Fruit fly (Drosophila melanogaster) whole organism, prepupa: ENCODE data around the gene CG8003.

ENCODE experiments used
- CG10631 ChIP-seq: fragments of 200-800 bp; sonication (Bioruptor generic); optimal IDR thresholded peaks from 2 replicates; lab custom pipeline; 2016; ENCODE audit warnings: missing biosample characterization, missing genetic modification characterization
- CG10669 ChIP-seq: fragments of 200-800 bp; sonication (Bioruptor generic); optimal IDR thresholded peaks from 3 replicates; lab custom pipeline; 2018; ENCODE audit warnings: missing biosample characterization, mild to moderate bottlenecking, missing genetic modification characterization, moderate library complexity
- CG11294 ChIP-seq: fragments of 200-800 bp; sonication (Bioruptor generic); IDR thresholded peaks from 2 replicates; pipeline ENCODE4 v1.3.6; 2022; ENCODE audit warnings: missing biosample characterization, missing genetic modification characterization
- CG11762 ChIP-seq: fragments of 200-800 bp; sonication (Bioruptor generic); optimal IDR thresholded peaks from 3 replicates; lab custom pipeline; 2016; ENCODE audit warnings: missing biosample characterization, missing genetic modification characterization; ENCODE audit not compliant: insufficient read depth
- CG11902 ChIP-seq: fragments of 200-800 bp; sonication (Bioruptor generic); optimal IDR thresholded peaks from 3 replicates; lab custom pipeline; 2016; ENCODE audit warnings: missing biosample characterization, missing genetic modification characterization
- CG15336 ChIP-seq: fragments of 200-800 bp; sonication (Bioruptor generic); IDR thresholded peaks from 2 replicates; pipeline ENCODE4 v1.3.6; 2022; ENCODE audit warnings: missing biosample characterization, missing genetic modification characterization
- CG1621 ChIP-seq: fragments of 200-800 bp; sonication (Bioruptor generic); optimal IDR thresholded peaks from 3 replicates; lab custom pipeline; 2018; ENCODE audit warnings: missing biosample characterization, mild to moderate bottlenecking, missing genetic modification characterization
- CG16779 ChIP-seq: fragments of 200-800 bp; sonication (Bioruptor generic); optimal IDR thresholded peaks from 3 replicates; lab custom pipeline; 2017; ENCODE audit warnings: missing biosample characterization, mild to moderate bottlenecking, missing genetic modification characterization
- CG3032 ChIP-seq: fragments of 200-800 bp; optimal IDR thresholded peaks from 2 replicates; lab custom pipeline; 2019; ENCODE audit warnings: missing biosample characterization, mild to moderate bottlenecking, missing genetic modification characterization, moderate library complexity
- CG31627 ChIP-seq: fragments of 200-800 bp; sonication (Bioruptor generic); optimal IDR thresholded peaks from 3 replicates; lab custom pipeline; 2016; ENCODE audit warnings: missing biosample characterization, missing genetic modification characterization
- CG32006 ChIP-seq: fragments of 200-800 bp; sonication (Bioruptor generic); optimal IDR thresholded peaks from 3 replicates; lab custom pipeline; 2017; ENCODE audit warnings: missing biosample characterization, mild to moderate bottlenecking, missing genetic modification characterization
- CG34406 ChIP-seq: fragments of 200-800 bp; sonication (Bioruptor generic); optimal IDR thresholded peaks from 3 replicates; lab custom pipeline; 2016; ENCODE audit warnings: missing biosample characterization, missing genetic modification characterization
- CG3919 ChIP-seq: fragments of 200-800 bp; sonication (Bioruptor generic); optimal IDR thresholded peaks from 3 replicates; lab custom pipeline; 2016; ENCODE audit warnings: missing biosample characterization, missing genetic modification characterization
- CG6163 ChIP-seq: fragments of 200-800 bp; sonication (Bioruptor generic); IDR thresholded peaks from 3 replicates; pipeline ENCODE4 v1.3.6; 2022; ENCODE audit warnings: missing biosample characterization, missing genetic modification characterization
- CG6276 ChIP-seq: fragments of 200-800 bp; sonication (Bioruptor generic); optimal IDR thresholded peaks from 2 replicates; lab custom pipeline; 2017; ENCODE audit warnings: missing biosample characterization, mild to moderate bottlenecking, missing genetic modification characterization
- CG6792 ChIP-seq: fragments of 200-800 bp; sonication (Bioruptor generic); optimal IDR thresholded peaks from 3 replicates; lab custom pipeline; 2016; ENCODE audit warnings: missing biosample characterization, missing genetic modification characterization
- CG7368 ChIP-seq: fragments of 200-800 bp; sonication (Bioruptor generic); optimal IDR thresholded peaks from 3 replicates; lab custom pipeline; 2016; ENCODE audit warnings: missing biosample characterization, missing genetic modification characterization
- CG8119 ChIP-seq: fragments of 200-800 bp; sonication (Bioruptor generic); IDR thresholded peaks from 3 replicates; pipeline ENCODE4 v1.3.6; 2022; ENCODE audit warnings: missing biosample characterization, missing genetic modification characterization
- CG8319 ChIP-seq: fragments of 200-800 bp; sonication (Bioruptor generic); optimal IDR thresholded peaks from 3 replicates; lab custom pipeline; 2016; ENCODE audit warnings: missing biosample characterization, missing genetic modification characterization
- CG9139 ChIP-seq: fragments of 200-800 bp; sonication (Bioruptor generic); optimal IDR thresholded peaks from 3 replicates; lab custom pipeline; 2017; ENCODE audit warnings: missing biosample characterization, mild to moderate bottlenecking, missing genetic modification characterization
- Eip75B ChIP-seq: fragments of 200-800 bp; sonication (Bioruptor generic); optimal IDR thresholded peaks from 3 replicates; lab custom pipeline; 2016; ENCODE audit warnings: missing biosample characterization, missing genetic modification characterization
- Eip78C ChIP-seq: fragments of 200-800 bp; sonication (Bioruptor generic); peaks from one replicate; lab custom pipeline; 2016; ENCODE audit warnings: missing biosample characterization, missing genetic modification characterization
- Eip93F ChIP-seq: fragments of 200-800 bp; sonication (Bioruptor generic); optimal IDR thresholded peaks from 2 replicates; lab custom pipeline; 2016; ENCODE audit warnings: missing biosample characterization, mild to moderate bottlenecking, missing genetic modification characterization
- Ets21C ChIP-seq: fragments of 200-800 bp; sonication (Bioruptor generic); optimal IDR thresholded peaks from 3 replicates; lab custom pipeline; 2016; ENCODE audit warnings: missing biosample characterization, missing genetic modification characterization
- Ets96B ChIP-seq: fragments of 200-800 bp; optimal IDR thresholded peaks from 2 replicates; lab custom pipeline; 2019; ENCODE audit warnings: missing biosample characterization, mild to moderate bottlenecking, missing genetic modification characterization, moderate library complexity
- Hr38 ChIP-seq: sonication (Bioruptor generic); optimal IDR thresholded peaks from 2 replicates; lab custom pipeline; 2016; ENCODE audit warnings: missing biosample characterization, missing genetic modification characterization
- Hr39 ChIP-seq: fragments of 200-800 bp; sonication (Bioruptor generic); optimal IDR thresholded peaks from 2 replicates; lab custom pipeline; 2016; ENCODE audit warnings: missing biosample characterization, missing genetic modification characterization
- Hr4 ChIP-seq: fragments of 200-800 bp; sonication (Bioruptor generic); optimal IDR thresholded peaks from 3 replicates; lab custom pipeline; 2016; ENCODE audit warnings: missing biosample characterization, missing genetic modification characterization
- Met ChIP-seq: fragments of 200-800 bp; sonication (Bioruptor generic); optimal IDR thresholded peaks from 3 replicates; lab custom pipeline; 2016; ENCODE audit warnings: missing biosample characterization, missing genetic modification characterization
- OdsH ChIP-seq: fragments of 200-800 bp; sonication (Bioruptor generic); optimal IDR thresholded peaks from 3 replicates; lab custom pipeline; 2016; ENCODE audit warnings: missing biosample characterization, missing genetic modification characterization
- Sox102F ChIP-seq: fragments of 200-800 bp; sonication (Bioruptor generic); optimal IDR thresholded peaks from 2 replicates; lab custom pipeline; 2016; ENCODE audit warnings: missing biosample characterization, mild to moderate bottlenecking, missing genetic modification characterization
- Sox14 ChIP-seq: fragments of 200-800 bp; sonication (Bioruptor generic); optimal IDR thresholded peaks from 3 replicates; lab custom pipeline; 2016; ENCODE audit warnings: missing biosample characterization, missing genetic modification characterization
- Sox15 ChIP-seq: fragments of 200-800 bp; sonication (Bioruptor generic); optimal IDR thresholded peaks from 3 replicates; lab custom pipeline; 2016; ENCODE audit warnings: missing biosample characterization, missing genetic modification characterization
- achi ChIP-seq: fragments of 200-800 bp; sonication (Bioruptor generic); optimal IDR thresholded peaks from 3 replicates; lab custom pipeline; 2016; ENCODE audit warnings: missing biosample characterization, missing genetic modification characterization
- acj6 ChIP-seq: fragments of 200-800 bp; sonication (Bioruptor generic); optimal IDR thresholded peaks from 3 replicates; lab custom pipeline; 2016; ENCODE audit warnings: missing biosample characterization, missing genetic modification characterization
- cyc ChIP-seq: fragments of 200-800 bp; sonication (Bioruptor generic); optimal IDR thresholded peaks from 3 replicates; lab custom pipeline; 2016; ENCODE audit warnings: missing biosample characterization, missing genetic modification characterization
- dac ChIP-seq: fragments of 200-800 bp; sonication (Bioruptor generic); optimal IDR thresholded peaks from 2 replicates; lab custom pipeline; 2017; ENCODE audit warnings: missing biosample characterization, mild to moderate bottlenecking, missing genetic modification characterization
- dsx ChIP-seq: fragments of 200-800 bp; optimal IDR thresholded peaks from 3 replicates; lab custom pipeline; 2019; ENCODE audit warnings: missing biosample characterization, mild to moderate bottlenecking, missing genetic modification characterization, moderate library complexity; ENCODE audit not compliant: poor library complexity, severe bottlenecking
- eg ChIP-seq: fragments of 200-800 bp; sonication (Bioruptor generic); IDR thresholded peaks from 3 replicates; pipeline ENCODE4 v1.3.6; 2022; ENCODE audit warnings: missing biosample characterization, missing genetic modification characterization
- esn ChIP-seq: fragments of 200-800 bp; sonication (Bioruptor generic); optimal IDR thresholded peaks from 2 replicates; lab custom pipeline; 2016; ENCODE audit warnings: missing biosample characterization, mild to moderate bottlenecking, missing genetic modification characterization, moderate library complexity
- fd85E ChIP-seq: fragments of 200-800 bp; sonication (Bioruptor generic); optimal IDR thresholded peaks from 3 replicates; lab custom pipeline; 2016; ENCODE audit warnings: missing biosample characterization, missing genetic modification characterization
- lz ChIP-seq: fragments of 200-800 bp; sonication (Bioruptor generic); optimal IDR thresholded peaks from 3 replicates; lab custom pipeline; 2016; ENCODE audit warnings: missing biosample characterization, missing genetic modification characterization
- net ChIP-seq: fragments of 200-800 bp; sonication (Bioruptor generic); optimal IDR thresholded peaks from 3 replicates; lab custom pipeline; 2016; ENCODE audit warnings: missing biosample characterization, missing genetic modification characterization
- pdm3 ChIP-seq: fragments of 200-800 bp; sonication (Bioruptor generic); optimal IDR thresholded peaks from 3 replicates; lab custom pipeline; 2016; ENCODE audit warnings: missing biosample characterization, missing genetic modification characterization
- salr ChIP-seq, 2 experiments: fragments of 200-800 bp; sonication (Bioruptor generic); optimal IDR thresholded peaks; 3 replicates each; lab custom pipeline; 2016 to 2018; ENCODE audit warnings: missing biosample characterization in 2 of 2, missing genetic modification characterization in 2 of 2, mild to moderate bottlenecking in 1 of 2
- ss ChIP-seq, 2 experiments: fragments of 200-800 bp; sonication (Bioruptor generic); optimal IDR thresholded peaks; 2 replicates in 1 of 2; 3 replicates in 1 of 2; lab custom pipeline; 2017 to 2018; ENCODE audit warnings: mild to moderate bottlenecking in 2 of 2, missing biosample characterization in 2 of 2, missing genetic modification characterization in 2 of 2, moderate library complexity in 1 of 2
- svp ChIP-seq: fragments of 200-800 bp; sonication (Bioruptor generic); peaks from one replicate; lab custom pipeline; 2016; ENCODE audit warnings: missing biosample characterization, missing genetic modification characterization
- topi ChIP-seq: fragments of 200-800 bp; sonication (Bioruptor generic); optimal IDR thresholded peaks from 3 replicates; lab custom pipeline; 2016; ENCODE audit warnings: missing biosample characterization, missing genetic modification characterization
- vri ChIP-seq: fragments of 200-800 bp; sonication (Bioruptor generic); optimal IDR thresholded peaks from 3 replicates; lab custom pipeline; 2016; ENCODE audit warnings: missing biosample characterization, mild to moderate bottlenecking, missing genetic modification characterization

Gene CG8003

DNA sequence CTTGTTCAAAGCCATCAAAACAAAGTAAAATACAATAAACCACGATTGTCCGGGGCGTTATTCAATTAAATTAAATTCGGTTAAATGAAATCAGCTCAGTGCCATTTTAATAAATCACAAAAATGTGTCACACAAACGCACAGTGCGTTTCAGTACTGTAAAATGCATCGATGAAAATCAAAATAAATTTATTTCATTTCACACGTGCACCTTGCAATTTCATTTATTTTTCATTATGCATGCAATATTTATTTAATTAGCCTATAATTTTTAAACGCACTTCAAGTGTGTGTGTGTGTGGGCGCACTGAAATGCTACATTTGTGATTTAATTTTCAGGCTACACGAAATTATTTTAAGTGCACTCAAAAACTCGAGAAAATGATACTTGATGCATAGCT is 6.8 kb upstream of the CG8003 start:
- TF ChIP-seq Eip93F (GFP tag; lab: Kevin White, UChicago): no peak
- TF ChIP-seq Met (GFP tag; lab: Kevin White, UChicago): no peak
- no peak for TF ChIP-seq pdm3 (GFP tag; lab: Kevin White, UChicago)
- no peak for TF ChIP-seq CG7368 (GFP tag; lab: Kevin White, UChicago)
- no peak for TF ChIP-seq acj6 (GFP tag; lab: Kevin White, UChicago)
- TF ChIP-seq Hr39 (GFP tag; lab: Kevin White, UChicago): no peak
- TF ChIP-seq CG6276 (GFP tag; lab: Kevin White, UChicago): no peak
- no peak for TF ChIP-seq CG8319 (GFP tag; lab: Kevin White, UChicago)
- no peak for TF ChIP-seq Ets96B (tag; lab: Kevin White, UChicago)
- no peak for TF ChIP-seq CG8119 (GFP tag; lab: Robert Waterston, UW)
- TF ChIP-seq Eip78C: peak; percentile 29
- no peak for TF ChIP-seq Sox15 (GFP tag; lab: Kevin White, UChicago)
- no peak for TF ChIP-seq dsx (GFP tag; lab: Kevin White, UChicago)
- TF ChIP-seq svp (GFP tag; lab: Kevin White, UChicago): peak; percentile 38
- TF ChIP-seq CG6163 (GFP tag; lab: Robert Waterston, UW): 0 out of 3 replicates have a peak, but pooled peaks have one; percentile 10
- no peak for TF ChIP-seq net (GFP tag; lab: Kevin White, UChicago)
- TF ChIP-seq lz (GFP tag; lab: Kevin White, UChicago): no peak
- TF ChIP-seq esn (GFP tag; lab: Kevin White, UChicago): no peak
- no peak for TF ChIP-seq CG11294
- no peak for TF ChIP-seq CG1621 (tag; lab: Kevin White, UChicago)
- no peak for TF ChIP-seq CG6792
- no peak for TF ChIP-seq dac (GFP tag; lab: Kevin White, UChicago)
- TF ChIP-seq fd85E (GFP tag; lab: Kevin White, UChicago): no peak
- no peak for TF ChIP-seq eg
- no peak for TF ChIP-seq Sox14
- peak; percentile 8 for TF ChIP-seq CG31627 (GFP tag; lab: Kevin White, UChicago)
- TF ChIP-seq Hr38: no peak
- TF ChIP-seq CG16779: no peak
- TF ChIP-seq CG10631: no peak
- TF ChIP-seq CG32006 (GFP tag; lab: Kevin White, UChicago): peak; percentile 9
- TF ChIP-seq cyc: no peak
- no peak for TF ChIP-seq OdsH (GFP tag; lab: Kevin White, UChicago)
- no peak for TF ChIP-seq CG34406 (GFP tag; lab: Kevin White, UChicago)
- TF ChIP-seq topi (GFP tag; lab: Kevin White, UChicago): no peak
- TF ChIP-seq Sox102F (GFP tag; lab: Kevin White, UChicago): no peak

dm6 chr3L:10656451-10657198 is 4.7 kb upstream of the CG8003 start:
- TF ChIP-seq Hr4 (GFP tag; lab: Kevin White, UChicago) (no peak), CG15336 (GFP tag; lab: Robert Waterston, UW) (no peak), salr (GFP tag; optimal IDR thresholded peaks at IDR 0.05; lab: Kevin White, UChicago) (peak in 1 of 2 experiments; percentile 26), pdm3 (GFP tag; lab: Kevin White, UChicago) (peak; percentile 48), dsx (GFP tag; lab: Kevin White, UChicago) (no peak), CG32006 (GFP tag; lab: Kevin White, UChicago) (peak; percentile 7), svp (GFP tag; lab: Kevin White, UChicago) (peak; percentile 71), Eip78C (peak; percentile 86), CG1621 (tag; lab: Kevin White, UChicago) (peak; percentile 53), esn (GFP tag; lab: Kevin White, UChicago) (peak; percentile 44), Hr39 (GFP tag; lab: Kevin White, UChicago) (no peak), Eip93F (GFP tag; lab: Kevin White, UChicago) (no peak), Eip75B (GFP tag; lab: Kevin White, UChicago) (peak; percentile 48), CG3032 (tag; lab: Kevin White, UChicago) (peak; percentile 8), achi (GFP tag; lab: Kevin White, UChicago) (peak; percentile 47), CG31627 (GFP tag; lab: Kevin White, UChicago) (no peak), CG9139 (GFP tag; lab: Kevin White, UChicago) (peak; percentile 47), CG11762 (GFP tag; lab: Kevin White, UChicago) (peak; percentile 19), OdsH (GFP tag; lab: Kevin White, UChicago) (peak; percentile 62), vri (GFP tag; lab: Kevin White, UChicago) (peak; percentile 11), Ets21C (GFP tag; lab: Kevin White, UChicago) (no peak), CG11902 (GFP tag; lab: Kevin White, UChicago) (no peak), CG16779 (no peak), ss (GFP tag; optimal IDR thresholded peaks at IDR 0.05; lab: Kevin White, UChicago) (peak; percentile 29 to 64), fd85E (GFP tag; lab: Kevin White, UChicago) (no peak), CG3919 (GFP tag; lab: Kevin White, UChicago) (peak; percentile 74), CG10669 (GFP tag; lab: Kevin White, UChicago) (peak; percentile 64), lz (GFP tag; lab: Kevin White, UChicago) (peak; percentile 1)
